Fruit fly (Drosophila melanogaster) whole organism, embryonic: Measurements from ENCODE around the gene SkpD.

ENCODE experiments used
- Antp ChIP-seq: fragments of 200-800 bp; sonication (Bioruptor generic); optimal IDR thresholded peaks from 3 replicates; lab custom pipeline; 2016; ENCODE audit warnings: missing biosample characterization, missing genetic modification characterization
- C15 ChIP-seq: fragments of 200-800 bp; sonication (Bioruptor generic); IDR thresholded peaks from 3 replicates; pipeline ENCODE4 v1.3.6; 2022; ENCODE audit warnings: missing biosample characterization, missing genetic modification characterization
- CG1024 ChIP-seq: fragments of 200-800 bp; sonication (Bioruptor generic); IDR thresholded peaks from 2 replicates; pipeline ENCODE4 v1.3.6; 2022; ENCODE audit warnings: missing biosample characterization, missing genetic modification characterization
- CG10267 ChIP-seq: fragments of 200-800 bp; sonication (Bioruptor generic); optimal IDR thresholded peaks from 2 replicates; lab custom pipeline; 2018; ENCODE audit warnings: missing biosample characterization, mild to moderate bottlenecking, missing genetic modification characterization, moderate library complexity
- CG10654 ChIP-seq: fragments of 200-800 bp; sonication (Bioruptor generic); optimal IDR thresholded peaks from 2 replicates; lab custom pipeline; 2016; ENCODE audit warnings: missing biosample characterization, missing genetic modification characterization
- CG11696 ChIP-seq: fragments of 200-800 bp; sonication (Bioruptor generic); IDR thresholded peaks from 2 replicates; pipeline ENCODE4 v1.3.6; 2022; ENCODE audit warnings: missing biosample characterization, missing genetic modification characterization
- CG12299 ChIP-seq: fragments of 200-800 bp; sonication (Bioruptor generic); optimal IDR thresholded peaks from 2 replicates; lab custom pipeline; 2018; ENCODE audit warnings: missing biosample characterization, mild to moderate bottlenecking, missing genetic modification characterization
- CG13287 ChIP-seq: fragments of 200-800 bp; sonication (Bioruptor generic); IDR thresholded peaks from 2 replicates; pipeline ENCODE4 v1.3.6; 2022; ENCODE audit warnings: missing biosample characterization, missing genetic modification characterization; ENCODE audit not compliant: partially characterized antibody
- CG13775 ChIP-seq: fragments of 200-800 bp; sonication (Bioruptor generic); optimal IDR thresholded peaks from 3 replicates; lab custom pipeline; 2017; ENCODE audit warnings: missing biosample characterization, mild to moderate bottlenecking, missing genetic modification characterization
- CG14710 ChIP-seq: fragments of 200-800 bp; sonication (Bioruptor generic); optimal IDR thresholded peaks from 3 replicates; lab custom pipeline; 2019; ENCODE audit warnings: missing biosample characterization, mild to moderate bottlenecking, missing genetic modification characterization, moderate library complexity
- CG17829 ChIP-seq: fragments of 200-800 bp; optimal IDR thresholded peaks from 2 replicates; lab custom pipeline; 2019; ENCODE audit warnings: missing biosample characterization, mild to moderate bottlenecking, missing genetic modification characterization, moderate library complexity
- CG17912 ChIP-seq: fragments of 200-800 bp; sonication (Bioruptor generic); optimal IDR thresholded peaks from 2 replicates; lab custom pipeline; 2018; ENCODE audit warnings: missing biosample characterization, mild to moderate bottlenecking, missing genetic modification characterization
- CG2129 ChIP-seq: fragments of 200-800 bp; sonication (Bioruptor generic); IDR thresholded peaks from 2 replicates; pipeline ENCODE4 v1.3.6; 2022; ENCODE audit warnings: missing biosample characterization, missing genetic modification characterization; ENCODE audit not compliant: partially characterized antibody
- CG32767 ChIP-seq: fragments of 200-800 bp; sonication (Bioruptor generic); IDR thresholded peaks from 2 replicates; pipeline ENCODE4 v1.3.6; 2022; ENCODE audit warnings: missing biosample characterization, missing genetic modification characterization
- CG3995 ChIP-seq: fragments of 200-800 bp; sonication (Bioruptor generic); optimal IDR thresholded peaks from 3 replicates; lab custom pipeline; 2016; ENCODE audit warnings: missing biosample characterization, missing genetic modification characterization
- CG4328 ChIP-seq: fragments of 200-800 bp; sonication (Bioruptor generic); optimal IDR thresholded peaks from 3 replicates; lab custom pipeline; 2017; ENCODE audit warnings: missing biosample characterization, missing genetic modification reagents, missing genetic modification characterization
- CG4404 ChIP-seq: fragments of 200-800 bp; sonication (Bioruptor generic); IDR thresholded peaks from 2 replicates; pipeline ENCODE4 v1.3.6; 2022; ENCODE audit warnings: missing biosample characterization, missing genetic modification characterization
- CG5953 ChIP-seq: fragments of 200-800 bp; sonication (Bioruptor generic); IDR thresholded peaks from 2 replicates; pipeline ENCODE4 v1.3.6; 2022; ENCODE audit warnings: missing biosample characterization, missing genetic modification characterization
- CG6689 ChIP-seq: fragments of 200-800 bp; sonication (Bioruptor generic); IDR thresholded peaks from 2 replicates; pipeline ENCODE4 v1.3.6; 2022; ENCODE audit warnings: missing biosample characterization, missing genetic modification characterization
- CG7928 ChIP-seq: fragments of 200-800 bp; sonication (Bioruptor generic); optimal IDR thresholded peaks from 2 replicates; lab custom pipeline; 2017; ENCODE audit warnings: missing biosample characterization, mild to moderate bottlenecking, missing genetic modification characterization
- CG9876 ChIP-seq: fragments of 200-800 bp; sonication (Bioruptor generic); optimal IDR thresholded peaks from 2 replicates; lab custom pipeline; 2016; ENCODE audit warnings: missing biosample characterization, missing genetic modification characterization
- HHEX ChIP-seq: fragments of 200-800 bp; sonication (Bioruptor generic); optimal IDR thresholded peaks from 3 replicates; lab custom pipeline; 2017; ENCODE audit warnings: missing biosample characterization, mild to moderate bottlenecking, missing genetic modification characterization, missing genetic modification reagents
- Hr3 ChIP-seq: fragments of 200-800 bp; sonication (Bioruptor generic); optimal IDR thresholded peaks from 3 replicates; lab custom pipeline; 2016; ENCODE audit warnings: missing biosample characterization, missing genetic modification characterization
- Hsf ChIP-seq: fragments of 200-800 bp; sonication (Bioruptor generic); optimal IDR thresholded peaks from 3 replicates; lab custom pipeline; 2016; ENCODE audit warnings: missing biosample characterization, missing genetic modification characterization
- Meics ChIP-seq: fragments of 200-800 bp; sonication (Bioruptor generic); optimal IDR thresholded peaks from 2 replicates; lab custom pipeline; 2017; ENCODE audit warnings: missing biosample characterization, mild to moderate bottlenecking, missing genetic modification characterization
- Neu2 ChIP-seq: fragments of 200-800 bp; sonication (Bioruptor generic); optimal IDR thresholded peaks from 3 replicates; lab custom pipeline; 2016; ENCODE audit warnings: missing biosample characterization, missing genetic modification characterization, borderline replicate concordance
- Scr ChIP-seq: fragments of 200-800 bp; sonication (Bioruptor generic); IDR thresholded peaks from 2 replicates; pipeline ENCODE4 v1.3.6; 2022; ENCODE audit warnings: missing biosample characterization, missing genetic modification characterization; ENCODE audit not compliant: partially characterized antibody
- Side ChIP-seq: fragments of 200-800 bp; sonication (Bioruptor generic); optimal IDR thresholded peaks from 2 replicates; lab custom pipeline; 2016; ENCODE audit warnings: missing biosample characterization, missing genetic modification characterization
- Six4 ChIP-seq: fragments of 200-800 bp; sonication (Bioruptor generic); optimal IDR thresholded peaks from 2 replicates; lab custom pipeline; 2016; ENCODE audit warnings: missing biosample characterization, missing genetic modification characterization
- TFAM ChIP-seq: fragments of 200-800 bp; sonication (Bioruptor generic); optimal IDR thresholded peaks from 2 replicates; lab custom pipeline; 2017; ENCODE audit warnings: missing biosample characterization, missing genetic modification characterization, inconsistent platforms
- Usf ChIP-seq: fragments of 200-800 bp; sonication (Bioruptor generic); optimal IDR thresholded peaks from 2 replicates; lab custom pipeline; 2017; ENCODE audit warnings: missing genotype, missing biosample characterization, missing genetic modification characterization
- chif ChIP-seq, 2 experiments: fragments of 200-800 bp; sonication (Bioruptor generic); optimal IDR thresholded peaks; 3 replicates each; lab custom pipeline; 2016; ENCODE audit warnings: missing biosample characterization in 2 of 2, missing genetic modification characterization in 2 of 2
- dan ChIP-seq: fragments of 200-800 bp; sonication (Bioruptor generic); IDR thresholded peaks from 2 replicates; pipeline ENCODE4 v1.3.6; 2022; ENCODE audit warnings: missing biosample characterization, missing genetic modification characterization
- danr ChIP-seq: fragments of 200-800 bp; sonication (Bioruptor generic); IDR thresholded peaks from 2 replicates; pipeline ENCODE4 v1.3.6; 2022; ENCODE audit warnings: missing biosample characterization, missing genetic modification characterization
- dimm ChIP-seq: fragments of 200-800 bp; sonication (Bioruptor generic); IDR thresholded peaks from 2 replicates; pipeline ENCODE4 v1.3.6; 2022; ENCODE audit warnings: missing biosample characterization, missing genetic modification characterization
- dmrt11E ChIP-seq: fragments of 200-800 bp; sonication (Bioruptor generic); optimal IDR thresholded peaks from 3 replicates; lab custom pipeline; 2018; ENCODE audit warnings: missing biosample characterization, mild to moderate bottlenecking, missing genetic modification characterization, moderate library complexity
- en ChIP-seq: fragments of 200-800 bp; sonication (Bioruptor generic); optimal IDR thresholded peaks from 2 replicates; lab custom pipeline; 2016; ENCODE audit warnings: missing biosample characterization, missing genetic modification characterization
- fd96Cb ChIP-seq: fragments of 200-800 bp; sonication (Bioruptor generic); optimal IDR thresholded peaks from 2 replicates; lab custom pipeline; 2018; ENCODE audit warnings: missing biosample characterization, mild to moderate bottlenecking, missing genetic modification characterization, moderate library complexity
- fru ChIP-seq: fragments of >200 bp; optimal IDR thresholded peaks from 2 replicates; lab custom pipeline; 2017
- hkb ChIP-seq, 2 experiments: fragments of 200-800 bp in 1 of 2; fragments of >200 bp in 1 of 2; sonication (Bioruptor generic) in 1 of 2; IDR thresholded peaks in 1 of 2; optimal IDR thresholded peaks in 1 of 2; 2 replicates each; pipeline versions ENCODE4 v1.3.6 to Lab custom; 2017 to 2022; ENCODE audit warnings: missing biosample characterization in 1 of 2, missing genetic modification characterization in 1 of 2
- insv ChIP-seq, 2 experiments: fragments of 200-800 bp; sonication (Bioruptor generic); optimal IDR thresholded peaks; 3 replicates each; lab custom pipeline; 2016 to 2018; ENCODE audit warnings: missing biosample characterization in 2 of 2, missing genetic modification characterization in 2 of 2
- kay ChIP-seq: fragments of 200-800 bp; sonication (Bioruptor generic); optimal IDR thresholded peaks from 2 replicates; lab custom pipeline; 2016; ENCODE audit warnings: missing biosample characterization, missing genetic modification characterization
- mirr ChIP-seq: fragments of 200-800 bp; sonication (Bioruptor generic); optimal IDR thresholded peaks from 3 replicates; lab custom pipeline; 2018; ENCODE audit warnings: missing biosample characterization, mild to moderate bottlenecking, missing genetic modification characterization
- nmo ChIP-seq: fragments of 200-800 bp; sonication (Bioruptor generic); optimal IDR thresholded peaks from 2 replicates; lab custom pipeline; 2018; ENCODE audit warnings: missing biosample characterization, mild to moderate bottlenecking, missing genetic modification characterization, moderate library complexity
- otp ChIP-seq: fragments of 200-800 bp; sonication (Bioruptor generic); IDR thresholded peaks from 3 replicates; pipeline ENCODE4, ENCODE4 v1.3.6; 2022; ENCODE audit warnings: missing biosample characterization, missing genetic modification characterization
- pros ChIP-seq: fragments of 200-800 bp; sonication (Bioruptor generic); optimal IDR thresholded peaks from 3 replicates; lab custom pipeline; 2019; ENCODE audit warnings: missing biosample characterization, mild to moderate bottlenecking, missing genetic modification characterization, moderate library complexity
- sens-2 ChIP-seq: fragments of 200-800 bp; sonication (Bioruptor generic); IDR thresholded peaks from 2 replicates; pipeline ENCODE4 v1.3.6; 2022; ENCODE audit warnings: missing biosample characterization, missing genetic modification characterization
- sima ChIP-seq: fragments of 200-800 bp; sonication (Bioruptor generic); optimal IDR thresholded peaks from 2 replicates; lab custom pipeline; 2016; ENCODE audit warnings: missing biosample characterization, missing genetic modification characterization
- trh ChIP-seq: fragments of 200-800 bp; sonication (Bioruptor generic); optimal IDR thresholded peaks from 2 replicates; lab custom pipeline; 2016; ENCODE audit warnings: missing biosample characterization, missing genetic modification characterization
- zen2 ChIP-seq: fragments of 200-800 bp; sonication (Bioruptor generic); IDR thresholded peaks from 3 replicates; pipeline ENCODE4 v1.3.6; 2022; ENCODE audit warnings: missing biosample characterization, missing genetic modification characterization; ENCODE audit not compliant: partially characterized antibody

Gene SkpD

dm6 chrX:19842397-19843261 is 30.1 kb downstream of the SkpD start (continued):
- TF ChIP-seq CG13287 (GFP tag; lab: Robert Waterston, UW) (no peak), CG4404 (GFP tag; lab: Robert Waterston, UW) (0 out of 2 replicates have a peak, but pooled peaks have one; percentile 28), CG32767 (GFP tag; lab: Robert Waterston, UW) (no peak), trh (GFP tag; lab: Kevin White, UChicago) (no peak), Side (GFP tag; lab: Kevin White, UChicago) (no peak), CG10267 (tag; lab: Kevin White, UChicago) (peak; percentile 29), fd96Cb (peak; percentile 24), Neu2 (GFP tag; lab: Kevin White, UChicago) (no peak), chif (GFP tag; optimal IDR thresholded peaks at IDR 0.05; lab: Kevin White, UChicago) (peak in 1 of 2 experiments; percentile 35), CG17912 (GFP tag; lab: Kevin White, UChicago) (no peak), CG5953 (GFP tag; lab: Robert Waterston, UW) (no peak), CG6689 (GFP tag; lab: Robert Waterston, UW) (no peak), sima (GFP tag; lab: Kevin White, UChicago) (no peak), sens-2 (GFP tag; lab: Robert Waterston, UW) (no peak), Six4 (GFP tag; lab: Kevin White, UChicago) (peak; percentile 32), otp (GFP tag; lab: Robert Waterston, UW) (no peak), CG14710 (tag; lab: Kevin White, UChicago) (peak; percentile 49), en (GFP tag; lab: Kevin White, UChicago) (no peak), dmrt11E (tag; lab: Kevin White, UChicago) (peak; percentile 49), CG10654 (GFP tag; lab: Kevin White, UChicago) (no peak), Scr (GFP tag; lab: Robert Waterston, UW) (no peak), CG4328 (no peak), CG9876 (no peak), TFAM (GFP tag; lab: Kevin White, UChicago) (no peak), Meics (GFP tag; lab: Kevin White, UChicago) (no peak), C15 (GFP tag; lab: Robert Waterston, UW) (no peak), dan (GFP tag; lab: Robert Waterston, UW) (no peak), Hr3 (no peak), insv (GFP tag; optimal IDR thresholded peaks at IDR 0.05; lab: Kevin White, UChicago) (no peak), dimm (GFP tag; lab: Robert Waterston, UW) (no peak), danr (GFP tag; lab: Robert Waterston, UW) (no peak), mirr (GFP tag; lab: Kevin White, UChicago) (no peak), nmo (GFP tag; lab: Kevin White, UChicago) (no peak), fru (lab: Kevin White, UChicago) (no peak), CG3995 (GFP tag; lab: Kevin White, UChicago) (no peak), CG1024 (GFP tag; lab: Robert Waterston, UW) (no peak), CG13775 (GFP tag; lab: Kevin White, UChicago) (peak; percentile 22), CG2129 (GFP tag; lab: Robert Waterston, UW) (no peak), hkb (optimal IDR thresholded peaks at IDR 0.05; lab: Kevin White, UChicago) (no peak), hkb (GFP tag; IDR thresholded peaks at IDR 0.05; lab: Robert Waterston, UW) (no peak), CG12299 (no peak), CG17829 (tag; lab: Kevin White, UChicago) (peak; percentile 26), zen2 (GFP tag; lab: Robert Waterston, UW) (no peak), pros (peak; percentile 94), Antp (no peak), HHEX (GFP tag; lab: Kevin White, UChicago) (no peak), CG11696 (no peak), kay (no peak), CG7928 (GFP tag; lab: Kevin White, UChicago) (no peak), Hsf (GFP tag; lab: Kevin White, UChicago) (peak; percentile 14), Usf (no peak)
